Worm (Caenorhabditis elegans): ENCODE measurements around the gene C54D10.13.

DNA sequence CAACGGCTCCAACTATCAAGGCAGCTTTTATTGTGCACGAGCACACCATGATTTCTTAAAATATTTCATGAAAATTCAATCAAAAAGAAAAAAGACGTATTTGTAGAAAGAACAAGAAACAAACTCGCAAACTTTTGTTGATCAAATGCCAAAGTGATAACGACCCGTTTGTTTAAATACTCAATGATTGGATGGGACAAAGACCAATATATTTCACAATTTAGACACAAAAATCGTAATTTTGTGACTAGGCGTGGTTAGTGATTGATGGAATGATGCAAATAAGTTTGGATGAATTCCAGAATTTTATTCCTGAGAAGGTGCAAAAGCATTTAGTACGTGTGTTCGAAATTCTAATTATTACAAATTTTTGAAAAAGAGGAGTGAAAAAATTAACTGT lies 16.4 kb downstream of the C54D10.13 start, which contains the start of gene cdr-2:
- TF ChIP-seq hnd-1 (tag; optimal IDR thresholded peaks at IDR 0.05) (no peak), ama-1 (optimal IDR thresholded peaks at IDR 0.05) (no peak), aly-1 (tag; optimal IDR thresholded peaks at IDR 0.05) (no peak), ceh-13 (GFP tag; optimal IDR thresholded peaks at IDR 0.05) (no peak), sea-1 (GFP tag; conservative IDR thresholded peaks at IDR 0.05) (no peak), tbx-37 (GFP tag; conservative IDR thresholded peaks at IDR 0.05) (no peak)

Data from whole organism, early embryonic.